Fruit fly (Drosophila melanogaster): ENCODE data around the gene CG17637.

dm6 chr3L:20539116-20539990 is 35.4 kb downstream of the CG17637 start:
- TF ChIP-seq CTCF (optimal IDR thresholded peaks at IDR 0.05) (no peak), CG8478 (optimal IDR thresholded peaks at IDR 0.05) (no peak)
